Fruit fly (Drosophila melanogaster) whole organism, embryonic: ENCODE measurements around the gene CG10347.
A peak's percentile ranks its signal among the peaks of the same experiment; 100 is the strongest.

Experiments
- Atf-2 ChIP-seq: fragments of 200-800 bp; sonication (Bioruptor generic); optimal IDR thresholded peaks from 2 replicates; lab custom pipeline; 2016; ENCODE audit warnings: missing biosample characterization, missing genetic modification characterization
- CG10366 ChIP-seq: fragments of 200-800 bp; sonication (Bioruptor generic); IDR thresholded peaks from 2 replicates; pipeline ENCODE4 v1.3.6; 2022; ENCODE audit warnings: missing biosample characterization, missing genetic modification characterization
- CG13775 ChIP-seq: fragments of 200-800 bp; sonication (Bioruptor generic); optimal IDR thresholded peaks from 3 replicates; lab custom pipeline; 2017; ENCODE audit warnings: missing biosample characterization, mild to moderate bottlenecking, missing genetic modification characterization
- CG13894 ChIP-seq: fragments of 200-800 bp; sonication (Bioruptor generic); optimal IDR thresholded peaks from 3 replicates; lab custom pipeline; 2018; ENCODE audit warnings: missing biosample characterization, mild to moderate bottlenecking, missing genetic modification characterization, moderate library complexity
- CG15011 ChIP-seq: fragments of 200-800 bp; sonication (Bioruptor generic); optimal IDR thresholded peaks from 3 replicates; lab custom pipeline; 2018; ENCODE audit warnings: missing biosample characterization, mild to moderate bottlenecking, missing genetic modification characterization
- CG15073 ChIP-seq: fragments of 200-800 bp; sonication (Bioruptor generic); optimal IDR thresholded peaks from 2 replicates; lab custom pipeline; 2016; ENCODE audit warnings: missing biosample characterization, missing genetic modification characterization
- CG15601 ChIP-seq: fragments of 200-800 bp; sonication (Bioruptor generic); optimal IDR thresholded peaks from 3 replicates; lab custom pipeline; 2019; ENCODE audit warnings: missing biosample characterization, mild to moderate bottlenecking, missing genetic modification characterization, moderate library complexity
- CG1603 ChIP-seq: fragments of 200-800 bp; sonication (Bioruptor generic); optimal IDR thresholded peaks from 2 replicates; lab custom pipeline; 2019; ENCODE audit warnings: missing biosample characterization, mild to moderate bottlenecking, missing genetic modification characterization, moderate library complexity
- CG16779 ChIP-seq: fragments of 200-800 bp; sonication (Bioruptor generic); IDR thresholded peaks from 2 replicates; pipeline ENCODE4 v1.3.6; 2022; ENCODE audit warnings: missing biosample characterization, missing genetic modification characterization
- CG17802 ChIP-seq: fragments of 200-800 bp; sonication (Bioruptor generic); optimal IDR thresholded peaks from 2 replicates; lab custom pipeline; 2018; ENCODE audit warnings: missing biosample characterization, mild to moderate bottlenecking, missing genetic modification characterization, moderate library complexity
- CG18476 ChIP-seq: fragments of 200-800 bp; sonication (Bioruptor generic); optimal IDR thresholded peaks from 2 replicates; lab custom pipeline; 2016; ENCODE audit warnings: missing biosample characterization, mild to moderate bottlenecking, missing genetic modification characterization
- CG2199 ChIP-seq: fragments of 200-800 bp; sonication (Bioruptor generic); IDR thresholded peaks from 3 replicates; pipeline ENCODE4 v1.3.6; 2022; ENCODE audit warnings: missing biosample characterization, missing genetic modification characterization
- CG30020 ChIP-seq: fragments of 200-800 bp; optimal IDR thresholded peaks from 2 replicates; lab custom pipeline; 2019; ENCODE audit warnings: missing biosample characterization, mild to moderate bottlenecking, missing genetic modification characterization, moderate library complexity
- CG30403 ChIP-seq: fragments of 200-800 bp; sonication (Bioruptor generic); optimal IDR thresholded peaks from 3 replicates; lab custom pipeline; 2016; ENCODE audit warnings: missing biosample characterization, missing genetic modification characterization
- CG33557 ChIP-seq: fragments of 200-800 bp; sonication (Bioruptor generic); optimal IDR thresholded peaks from 2 replicates; lab custom pipeline; 2019; ENCODE audit warnings: missing biosample characterization, mild to moderate bottlenecking, missing genetic modification characterization, moderate library complexity
- CG4360 ChIP-seq: fragments of 200-800 bp; sonication (Bioruptor generic); IDR thresholded peaks from 2 replicates; pipeline ENCODE4 v1.3.6; 2022; ENCODE audit warnings: missing biosample characterization, missing genetic modification characterization
- CG5953 ChIP-seq: fragments of 200-800 bp; sonication (Bioruptor generic); IDR thresholded peaks from 2 replicates; pipeline ENCODE4 v1.3.6; 2022; ENCODE audit warnings: missing biosample characterization, missing genetic modification characterization
- CG6175 ChIP-seq: fragments of 200-800 bp; sonication (Bioruptor generic); IDR thresholded peaks from 3 replicates; pipeline ENCODE4 v1.3.6; 2022; ENCODE audit warnings: missing biosample characterization, missing genetic modification characterization
- CG6765 ChIP-seq: fragments of 200-800 bp; sonication (Bioruptor generic); optimal IDR thresholded peaks from 3 replicates; lab custom pipeline; 2017; ENCODE audit warnings: missing biosample characterization, mild to moderate bottlenecking, missing genetic modification characterization
- CG9817 ChIP-seq: fragments of 200-800 bp; sonication (Bioruptor generic); optimal IDR thresholded peaks from 2 replicates; lab custom pipeline; 2018; ENCODE audit warnings: missing biosample characterization, mild to moderate bottlenecking, missing genetic modification characterization, moderate library complexity
- MBD-R2 ChIP-seq: fragments of 200-800 bp; sonication (Bioruptor generic); IDR thresholded peaks from 2 replicates; pipeline ENCODE4 v1.3.6; 2022; ENCODE audit warnings: missing biosample characterization, missing genetic modification characterization
- Med ChIP-seq: fragments of 200-800 bp; sonication (Bioruptor generic); peaks from one replicate; lab custom pipeline; 2016; ENCODE audit warnings: missing biosample characterization, missing genetic modification characterization, mild to moderate bottlenecking, inconsistent platforms, moderate library complexity
- Meics ChIP-seq: fragments of 200-800 bp; sonication (Bioruptor generic); optimal IDR thresholded peaks from 2 replicates; lab custom pipeline; 2017; ENCODE audit warnings: missing biosample characterization, mild to moderate bottlenecking, missing genetic modification characterization
- NK7.1 ChIP-seq: fragments of 200-800 bp; sonication (Bioruptor generic); optimal IDR thresholded peaks from 3 replicates; lab custom pipeline; 2016; ENCODE audit warnings: missing biosample characterization, missing genetic modification characterization
- PHDP ChIP-seq: fragments of 200-800 bp; sonication (Bioruptor generic); optimal IDR thresholded peaks from 3 replicates; lab custom pipeline; 2018; ENCODE audit warnings: missing biosample characterization, mild to moderate bottlenecking, missing genetic modification characterization, moderate library complexity
- Ravus ChIP-seq: fragments of 200-800 bp; sonication (Bioruptor generic); IDR thresholded peaks from 2 replicates; pipeline ENCODE4 v1.3.6; 2022; ENCODE audit warnings: missing biosample characterization, missing genetic modification characterization
- Sin3A ChIP-seq: fragments of >200 bp; optimal IDR thresholded peaks from 2 replicates; lab custom pipeline; 2018
- Sox100B ChIP-seq: fragments of 200-800 bp; sonication (Bioruptor generic); optimal IDR thresholded peaks from 3 replicates; lab custom pipeline; 2018; ENCODE audit warnings: missing biosample characterization, mild to moderate bottlenecking, missing genetic modification characterization
- al ChIP-seq: fragments of 200-800 bp; sonication (Bioruptor generic); IDR thresholded peaks from 2 replicates; pipeline ENCODE4 v1.3.6; 2022; ENCODE audit warnings: missing biosample characterization, missing genetic modification characterization
- ap ChIP-seq: fragments of 200-800 bp; sonication (Bioruptor generic); IDR thresholded peaks from 2 replicates; pipeline ENCODE4 v1.3.6; 2022; ENCODE audit warnings: missing biosample characterization, missing genetic modification characterization
- bcd ChIP-seq: fragments of 200-800 bp; sonication (Bioruptor generic); optimal IDR thresholded peaks from 2 replicates; lab custom pipeline; 2017; ENCODE audit warnings: missing biosample characterization, mild to moderate bottlenecking, missing genetic modification characterization
- bsh ChIP-seq, 2 experiments: fragments of 200-800 bp; sonication (Bioruptor generic); optimal IDR thresholded peaks; 2 replicates each; lab custom pipeline; 2017 to 2018; ENCODE audit warnings: mild to moderate bottlenecking in 2 of 2, missing biosample characterization in 2 of 2, missing genetic modification characterization in 2 of 2, moderate library complexity in 1 of 2
- corto ChIP-seq: fragments of 200-800 bp; sonication (Bioruptor generic); optimal IDR thresholded peaks from 2 replicates; lab custom pipeline; 2016; ENCODE audit warnings: missing biosample characterization, mild to moderate bottlenecking, missing genetic modification characterization, moderate library complexity
- cwo ChIP-seq: fragments of 200-800 bp; sonication (Bioruptor generic); optimal IDR thresholded peaks from 3 replicates; lab custom pipeline; 2017; ENCODE audit warnings: missing biosample characterization, missing genetic modification characterization, mild to moderate bottlenecking, moderate library complexity, missing genetic modification reagents
- dmrt99B ChIP-seq: fragments of 200-800 bp; sonication (Bioruptor generic); optimal IDR thresholded peaks from 2 replicates; lab custom pipeline; 2018; ENCODE audit warnings: missing biosample characterization, mild to moderate bottlenecking, missing genetic modification characterization, moderate library complexity
- dysf ChIP-seq: fragments of 200-800 bp; sonication (Bioruptor generic); IDR thresholded peaks from 3 replicates; pipeline ENCODE4 v1.3.6; 2022; ENCODE audit warnings: missing biosample characterization, missing genetic modification characterization
- gce ChIP-seq: fragments of 200-800 bp; sonication (Bioruptor generic); IDR thresholded peaks from 3 replicates; pipeline ENCODE4 v1.3.6; 2022; ENCODE audit warnings: missing biosample characterization, missing genetic modification characterization
- gsb-n ChIP-seq: fragments of 200-800 bp; sonication (Bioruptor generic); optimal IDR thresholded peaks from 3 replicates; lab custom pipeline; 2018; ENCODE audit warnings: missing biosample characterization, mild to moderate bottlenecking, missing genetic modification characterization
- ham ChIP-seq: fragments of 200-800 bp; sonication (Bioruptor generic); IDR thresholded peaks from 2 replicates; pipeline ENCODE4 v1.3.6; 2022; ENCODE audit warnings: missing biosample characterization, missing genetic modification characterization
- hbn ChIP-seq: fragments of 200-800 bp; sonication (Bioruptor generic); IDR thresholded peaks from 2 replicates; pipeline ENCODE4 v1.3.6; 2022; ENCODE audit warnings: missing biosample characterization, missing genetic modification characterization; ENCODE audit not compliant: partially characterized antibody
- ken ChIP-seq: fragments of 200-800 bp; sonication (Bioruptor generic); IDR thresholded peaks from 3 replicates; pipeline ENCODE4 v1.3.6; 2022; ENCODE audit warnings: missing biosample characterization, missing genetic modification characterization
- org-1 ChIP-seq: fragments of 200-800 bp; sonication (Bioruptor generic); optimal IDR thresholded peaks from 2 replicates; lab custom pipeline; 2017; ENCODE audit warnings: missing biosample characterization, missing genetic modification characterization
- phol ChIP-seq: fragments of 200-800 bp; sonication (Bioruptor generic); optimal IDR thresholded peaks from 3 replicates; lab custom pipeline; 2018; ENCODE audit warnings: missing biosample characterization, mild to moderate bottlenecking, missing genetic modification characterization, moderate library complexity
- sens ChIP-seq: fragments of 200-800 bp; sonication (Bioruptor generic); peaks from one replicate; lab custom pipeline; 2016; ENCODE audit warnings: missing biosample characterization, missing genetic modification characterization
- seq ChIP-seq: fragments of 200-800 bp; sonication (Bioruptor generic); IDR thresholded peaks from 2 replicates; pipeline ENCODE4 v1.3.6; 2022; ENCODE audit warnings: missing biosample characterization, missing genetic modification characterization
- slp2 ChIP-seq: fragments of 200-800 bp; sonication (Bioruptor generic); optimal IDR thresholded peaks from 2 replicates; lab custom pipeline; 2016; ENCODE audit warnings: missing biosample characterization, missing genetic modification characterization
- vnd ChIP-seq: fragments of 200-800 bp; sonication (Bioruptor generic); IDR thresholded peaks from 3 replicates; pipeline ENCODE4 v1.3.6; 2022; ENCODE audit warnings: missing biosample characterization, missing genetic modification characterization; ENCODE audit not compliant: partially characterized antibody
- zen ChIP-seq: fragments of 200-800 bp; sonication (Bioruptor generic); optimal IDR thresholded peaks from 3 replicates; lab custom pipeline; 2018; ENCODE audit warnings: missing biosample characterization, mild to moderate bottlenecking, missing genetic modification characterization, moderate library complexity
- zen2 ChIP-seq: fragments of 200-800 bp; sonication (Bioruptor generic); IDR thresholded peaks from 3 replicates; pipeline ENCODE4 v1.3.6; 2022; ENCODE audit warnings: missing biosample characterization, missing genetic modification characterization; ENCODE audit not compliant: partially characterized antibody
- zfh2 ChIP-seq: fragments of 200-800 bp; sonication (Bioruptor generic); optimal IDR thresholded peaks from 2 replicates; lab custom pipeline; 2016; ENCODE audit warnings: missing biosample characterization, missing genetic modification characterization

CG10347 gene

dm6 chrX:11848507-11849264 lies 6.0 kb downstream of the CG10347 start (continued):
- no peak for TF ChIP-seq hbn (GFP tag; lab: Robert Waterston, UW)
- peak; percentile 46; the same call in 1 of the 3 replicates for TF ChIP-seq dysf (GFP tag; lab: Robert Waterston, UW)
- TF ChIP-seq zen (tag; lab: Kevin White, UChicago) = no peak
- no peak for TF ChIP-seq CG6765 (GFP tag; lab: Kevin White, UChicago)
- no peak for TF ChIP-seq org-1 (GFP tag; lab: Kevin White, UChicago)
- TF ChIP-seq CG13894 (tag; lab: Kevin White, UChicago) = no peak
- peak; percentile 34 for TF ChIP-seq Med
- no peak for TF ChIP-seq Atf-2 (GFP tag; lab: Kevin White, UChicago)
- peak; percentile 53 for TF ChIP-seq PHDP (tag; lab: Kevin White, UChicago)
- TF ChIP-seq CG16779 = no peak
- TF ChIP-seq CG13775 (GFP tag; lab: Kevin White, UChicago) = no peak
- TF ChIP-seq bsh (GFP tag; optimal IDR thresholded peaks at IDR 0.05; lab: Kevin White, UChicago) = peak in 1 of 2 experiments; percentile 7
- no peak for TF ChIP-seq slp2 (GFP tag; lab: Kevin White, UChicago)
- peak; percentile 79 for TF ChIP-seq dmrt99B (tag; lab: Kevin White, UChicago)
- no peak for TF ChIP-seq corto (GFP tag; lab: Kevin White, UChicago)
- TF ChIP-seq CG17802 (tag; lab: Kevin White, UChicago) = no peak
- TF ChIP-seq ap = peak; percentile 44; the same call in 1 of the 2 replicates
- TF ChIP-seq NK7.1 (GFP tag; lab: Kevin White, UChicago) = no peak
- TF ChIP-seq CG30403 (GFP tag; lab: Kevin White, UChicago) = peak; percentile 45
- no peak for TF ChIP-seq zfh2 (GFP tag; lab: Kevin White, UChicago)
- no peak for TF ChIP-seq MBD-R2 (GFP tag; lab: Robert Waterston, UW)
- peak; percentile 44 for TF ChIP-seq Meics (GFP tag; lab: Kevin White, UChicago)
- TF ChIP-seq gsb-n (tag; lab: Kevin White, UChicago) = peak; percentile 5
- no peak for TF ChIP-seq zen2 (GFP tag; lab: Robert Waterston, UW)
- TF ChIP-seq CG1603 (tag; lab: Kevin White, UChicago) = no peak
- TF ChIP-seq bcd (GFP tag; lab: Kevin White, UChicago) = peak; percentile 8
- TF ChIP-seq gce (GFP tag; lab: Robert Waterston, UW) = no peak
- TF ChIP-seq ken (GFP tag; lab: Robert Waterston, UW) = 0 out of 3 replicates have a peak, but pooled peaks have one; percentile 10
- peak; percentile 58 for TF ChIP-seq phol (tag; lab: Kevin White, UChicago)
- no peak for TF ChIP-seq vnd (GFP tag; lab: Robert Waterston, UW)
- TF ChIP-seq Sox100B = peak; percentile 51
- no peak for TF ChIP-seq CG33557
- TF ChIP-seq CG18476 (GFP tag; lab: Kevin White, UChicago) = peak; percentile 15
- no peak for TF ChIP-seq CG5953 (GFP tag; lab: Robert Waterston, UW)
- TF ChIP-seq al (GFP tag; lab: Robert Waterston, UW) = 0 out of 2 replicates have a peak, but pooled peaks have one; percentile 32
- TF ChIP-seq CG9817 = peak; percentile 10
- peak; percentile 18 for TF ChIP-seq sens (GFP tag; lab: Kevin White, UChicago)
- TF ChIP-seq ham (GFP tag; lab: Robert Waterston, UW) = no peak
- TF ChIP-seq CG10366 = peak; percentile 61
- TF ChIP-seq CG6175 (GFP tag; lab: Robert Waterston, UW) = no peak
- no peak for TF ChIP-seq Ravus
- TF ChIP-seq CG15073 (GFP tag; lab: Kevin White, UChicago) = no peak
- TF ChIP-seq CG15601 = no peak
- TF ChIP-seq cwo (GFP tag; lab: Kevin White, UChicago) = peak; percentile 43
- no peak for TF ChIP-seq CG30020
- peak; percentile 26; the same call in 1 of the 2 replicates for TF ChIP-seq seq
- TF ChIP-seq Sin3A (lab: Kevin White, UChicago) = no peak
- TF ChIP-seq CG4360 = no peak
- TF ChIP-seq CG2199 (GFP tag; lab: Robert Waterston, UW) = 0 out of 3 replicates have a peak, but pooled peaks have one; percentile 19
- TF ChIP-seq CG15011 (GFP tag; lab: Kevin White, UChicago) = peak; percentile 5
